Fruit fly (Drosophila melanogaster) whole organism, adult: ENCODE data around the gene alpha-Est3.
A peak's percentile ranks its signal among the peaks of the same experiment; 100 is the strongest.

ENCODE experiments used
- cnc ChIP-seq, 2 experiments: fragments of >200 bp; optimal IDR thresholded peaks; 2 replicates each; lab custom pipeline; 2017
- ovo ChIP-seq: fragments of 200-800 bp; sonication (Bioruptor generic); optimal IDR thresholded peaks from 2 replicates; lab custom pipeline; 2016; ENCODE audit warnings: missing biosample characterization, missing genetic modification characterization
- tj ChIP-seq: fragments of 200-800 bp; sonication (Bioruptor generic); optimal IDR thresholded peaks from 3 replicates; lab custom pipeline; 2017; ENCODE audit warnings: missing biosample characterization, mild to moderate bottlenecking, missing genetic modification characterization, moderate library complexity

alpha-Est3 gene

DNA sequence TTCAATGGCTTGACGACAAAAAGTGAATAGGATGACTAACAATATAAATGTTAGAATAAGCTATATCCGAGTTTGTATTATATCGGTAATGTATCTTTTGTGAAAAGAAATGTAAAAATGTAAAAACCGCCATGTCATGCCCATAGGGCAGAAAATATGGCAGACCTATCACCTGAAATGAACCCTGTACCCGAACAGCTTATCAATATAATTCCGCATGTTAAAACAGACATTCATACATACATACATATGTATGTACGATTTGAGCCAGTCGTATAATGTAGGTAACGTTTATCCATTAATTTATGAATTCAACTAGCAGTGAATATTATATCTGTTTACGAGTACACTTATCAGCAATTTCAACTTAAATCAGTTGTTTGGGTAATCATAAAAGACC is 51.5 kb downstream of the alpha-Est3 start:
- TF ChIP-seq cnc (optimal IDR thresholded peaks at IDR 0.05; lab: Kevin White, UChicago): peak; percentile 17 to 92
- no peak for TF ChIP-seq ovo (GFP tag; lab: Kevin White, UChicago)
- TF ChIP-seq tj (GFP tag; lab: Kevin White, UChicago): peak; percentile 33
